Worm (Caenorhabditis elegans) whole organism, L3 larva: ENCODE results near the gene swsn-4.
A peak's percentile ranks its signal among the peaks of the same experiment; 100 is the strongest.

Experiments used
- ZK546.5 ChIP-seq: sonication (generic microtip); optimal IDR thresholded peaks from 2 replicates; lab custom pipeline; 2017; ENCODE audit warnings: missing biosample characterization, missing genetic modification characterization
- aly-2 ChIP-seq: fragments of 150-350 bp; optimal IDR thresholded peaks from 2 replicates; lab custom pipeline; 2014; ENCODE audit warnings: missing biosample characterization, missing genetic modification characterization
- ama-1 ChIP-seq: fragments of 150-350 bp; optimal IDR thresholded peaks from 2 replicates; lab custom pipeline; 2018
- ceh-16 ChIP-seq: sonication (generic microtip); optimal IDR thresholded peaks from 2 replicates; lab custom pipeline; 2017; ENCODE audit warnings: missing biosample characterization, missing genetic modification characterization
- ceh-28 ChIP-seq: fragments of 150-350 bp; optimal IDR thresholded peaks from 2 replicates; lab custom pipeline; 2014; ENCODE audit warnings: missing biosample characterization, missing genetic modification reagents, missing genetic modification characterization
- ceh-82 ChIP-seq: fragments of 150-350 bp; optimal IDR thresholded peaks from 2 replicates; lab custom pipeline; 2014; ENCODE audit warnings: missing biosample characterization, missing genetic modification characterization
- ceh-9 ChIP-seq: sonication (generic microtip); optimal IDR thresholded peaks from 2 replicates; lab custom pipeline; 2018; ENCODE audit warnings: missing biosample characterization, missing genetic modification characterization
- daf-12 ChIP-seq: fragments of 150-350 bp; optimal IDR thresholded peaks from 2 replicates; lab custom pipeline; 2014; ENCODE audit warnings: missing biosample characterization, missing genetic modification reagents, missing genetic modification characterization
- egl-27 ChIP-seq: sonication (generic microtip); optimal IDR thresholded peaks from 4 replicates; lab custom pipeline; 2017; ENCODE audit warnings: missing biosample characterization, missing genetic modification reagents, missing genetic modification characterization
- elt-1 ChIP-seq: fragments of 150-350 bp; optimal IDR thresholded peaks from 2 replicates; lab custom pipeline; 2014; ENCODE audit warnings: missing biosample characterization, missing genetic modification characterization
- elt-2 ChIP-seq: sonication (generic microtip); optimal IDR thresholded peaks from 2 replicates; lab custom pipeline; 2016; ENCODE audit warnings: missing genetic modification reagents, mild to moderate bottlenecking, missing genetic modification characterization, missing compliant biosample characterization
- elt-3 ChIP-seq, 3 experiments: fragments of 150-350 bp in 1 of 3; sonication (generic microtip) in 2 of 3; optimal IDR thresholded peaks; 2 replicates in 2 of 3; 4 replicates in 1 of 3; lab custom pipeline; 2014 to 2017; ENCODE audit warnings: missing biosample characterization in 3 of 3, missing genetic modification characterization in 3 of 3
- eor-1 ChIP-seq, 2 experiments: fragments of 150-350 bp; optimal IDR thresholded peaks; 2 replicates each; lab custom pipeline; 2014 to 2018; ENCODE audit warnings: missing biosample characterization in 2 of 2, missing genetic modification characterization in 2 of 2
- fkh-10 ChIP-seq: sonication (generic microtip); optimal IDR thresholded peaks from 2 replicates; lab custom pipeline; 2017; ENCODE audit warnings: missing biosample characterization, missing genetic modification reagents, missing genetic modification characterization
- fkh-2 ChIP-seq: fragments of 150-350 bp; optimal IDR thresholded peaks from 2 replicates; lab custom pipeline; 2014; ENCODE audit warnings: missing biosample characterization, missing genetic modification reagents, missing genetic modification characterization
- hmg-11 ChIP-seq: sonication (generic microtip); optimal IDR thresholded peaks from 2 replicates; lab custom pipeline; 2016; ENCODE audit warnings: missing genetic modification characterization, missing compliant biosample characterization
- jun-1 ChIP-seq: fragments of 150-350 bp; optimal IDR thresholded peaks from 2 replicates; lab custom pipeline; 2014; ENCODE audit warnings: missing biosample characterization, missing genetic modification reagents, missing genetic modification characterization
- lin-15B ChIP-seq: fragments of 150-350 bp; optimal IDR thresholded peaks from 2 replicates; lab custom pipeline; 2014; ENCODE audit warnings: missing biosample characterization, missing genetic modification characterization
- lin-39 ChIP-seq: fragments of 150-350 bp; optimal IDR thresholded peaks from 2 replicates; lab custom pipeline; 2018; ENCODE audit warnings: missing biosample characterization, missing genetic modification reagents, missing genetic modification characterization
- lsy-12 ChIP-seq: sonication (generic microtip); optimal IDR thresholded peaks from 2 replicates; lab custom pipeline; 2016; ENCODE audit warnings: mild to moderate bottlenecking, missing genetic modification characterization, missing compliant biosample characterization
- mdl-1 ChIP-seq: fragments of 150-350 bp; optimal IDR thresholded peaks from 2 replicates; lab custom pipeline; 2014; ENCODE audit warnings: missing biosample characterization, missing genetic modification characterization
- mml-1 ChIP-seq: fragments of 150-350 bp; sonication (generic microtip); optimal IDR thresholded peaks from 3 replicates; lab custom pipeline; 2014; ENCODE audit warnings: missing biosample characterization, missing genetic modification characterization
- nfya-1 ChIP-seq: sonication (generic microtip); optimal IDR thresholded peaks from 2 replicates; lab custom pipeline; 2017; ENCODE audit warnings: missing genetic modification characterization, mild to moderate bottlenecking, missing compliant biosample characterization, antibody characterized with exemption, moderate library complexity; ENCODE audit not compliant: insufficient read depth
- nhr-11 ChIP-seq: fragments of 150-350 bp; optimal IDR thresholded peaks from 2 replicates; lab custom pipeline; 2014; ENCODE audit warnings: missing biosample characterization, missing genetic modification characterization
- nhr-23 ChIP-seq: fragments of 150-350 bp; optimal IDR thresholded peaks from 2 replicates; lab custom pipeline; 2014; ENCODE audit warnings: missing biosample characterization, missing genetic modification reagents, missing genetic modification characterization
- nhr-25 ChIP-seq: sonication (generic microtip); optimal IDR thresholded peaks from 2 replicates; lab custom pipeline; 2017; ENCODE audit warnings: missing biosample characterization, missing genetic modification characterization
- nhr-28 ChIP-seq: fragments of 150-350 bp; optimal IDR thresholded peaks from 2 replicates; lab custom pipeline; 2014; ENCODE audit warnings: missing biosample characterization, missing genetic modification characterization
- nhr-67 ChIP-seq: fragments of 150-350 bp; optimal IDR thresholded peaks from 2 replicates; lab custom pipeline; 2014; ENCODE audit warnings: missing biosample characterization, missing genetic modification characterization
- nhr-77 ChIP-seq: fragments of 150-350 bp; optimal IDR thresholded peaks from 2 replicates; lab custom pipeline; 2014; ENCODE audit warnings: missing biosample characterization, missing genetic modification characterization
- pha-4 ChIP-seq: fragments of 150-350 bp; optimal IDR thresholded peaks from 2 replicates; lab custom pipeline; 2014; ENCODE audit warnings: missing biosample characterization, missing genetic modification reagents, missing genetic modification characterization
- pqm-1 ChIP-seq: fragments of 150-350 bp; optimal IDR thresholded peaks from 2 replicates; lab custom pipeline; 2017; ENCODE audit warnings: missing biosample characterization, missing genetic modification characterization, inconsistent platforms
- skn-1 ChIP-seq: fragments of 150-350 bp; optimal IDR thresholded peaks from 2 replicates; lab custom pipeline; 2014; ENCODE audit warnings: missing biosample characterization, missing genetic modification characterization
- snpc-4 ChIP-seq: fragments of 150-350 bp; optimal IDR thresholded peaks from 2 replicates; lab custom pipeline; 2014; ENCODE audit warnings: missing biosample characterization, missing genetic modification characterization
- unc-39 ChIP-seq: sonication (generic microtip); optimal IDR thresholded peaks from 4 replicates; lab custom pipeline; 2017; ENCODE audit warnings: missing biosample characterization, missing genetic modification characterization
- unc-62 ChIP-seq: fragments of 150-350 bp; sonication (generic microtip); optimal IDR thresholded peaks from 4 replicates; lab custom pipeline; 2014; ENCODE audit warnings: missing biosample characterization, missing genetic modification reagents, missing genetic modification characterization
- zag-1 ChIP-seq: fragments of 150-350 bp; optimal IDR thresholded peaks from 2 replicates; lab custom pipeline; 2014; ENCODE audit warnings: missing biosample characterization, missing genetic modification characterization
- ztf-11 ChIP-seq: fragments of 150-350 bp; optimal IDR thresholded peaks from 2 replicates; lab custom pipeline; 2014; ENCODE audit warnings: missing biosample characterization, missing genetic modification characterization
- ztf-4 ChIP-seq: fragments of 150-350 bp; optimal IDR thresholded peaks from 2 replicates; lab custom pipeline; 2014; ENCODE audit warnings: missing biosample characterization, missing genetic modification characterization

swsn-4 gene

ce11 chrIV:11131268-11131667, 5.4 kb downstream of the swsn-4 start, which contains the start of gene ard-1:
Gene ard-1, plus strand, starts transcription at chrIV:11131279.
- no peak for TF ChIP-seq nhr-28 (tag; lab: Kevin White, UChicago)
- no peak for TF ChIP-seq unc-62 (GFP tag; lab: Kevin White, UChicago)
- no peak for TF ChIP-seq lin-15B (tag; lab: Kevin White, UChicago)
- no peak for TF ChIP-seq ceh-28 (tag; lab: Kevin White, UChicago)
- no peak for TF ChIP-seq lin-39
- TF ChIP-seq mml-1 = no peak
- no peak for TF ChIP-seq ceh-82 (tag; lab: Kevin White, UChicago)
- no peak for TF ChIP-seq pqm-1 (tag; lab: Kevin White, UChicago)
- no peak for TF ChIP-seq daf-12 (tag; lab: Kevin White, UChicago)
- TF ChIP-seq unc-39 = no peak
- TF ChIP-seq nhr-11 (tag; lab: Kevin White, UChicago) = no peak
- no peak for TF ChIP-seq ZK546.5

- TF ChIP-seq nhr-25 (peak; percentile 14), snpc-4 (tag; lab: Kevin White, UChicago) (no peak), nhr-67 (tag; lab: Kevin White, UChicago) (no peak), elt-3 (tag; optimal IDR thresholded peaks at IDR 0.05; lab: Kevin White, UChicago) (no peak), nhr-77 (tag; lab: Kevin White, UChicago) (no peak), nhr-11 (tag; lab: Kevin White, UChicago) (no peak), daf-12 (tag; lab: Kevin White, UChicago) (no peak), ceh-9 (tag; lab: Kevin White, UChicago) (no peak), nhr-23 (tag; lab: Kevin White, UChicago) (peak; percentile 33), ceh-28 (tag; lab: Kevin White, UChicago) (no peak), lin-15B (tag; lab: Kevin White, UChicago) (peak; percentile 28), skn-1 (tag; lab: Kevin White, UChicago) (no peak), ztf-4 (tag; lab: Kevin White, UChicago) (no peak), elt-2 (no peak), egl-27 (tag; lab: Kevin White, UChicago) (no peak), ceh-16 (tag; lab: Kevin White, UChicago) (no peak), lsy-12 (tag; lab: Kevin White, UChicago) (no peak), pha-4 (peak; percentile 73), nhr-28 (tag; lab: Kevin White, UChicago) (no peak), nfya-1 (peak; percentile 62), zag-1 (no peak)
- TF ChIP-seq, all 47 proteins: peak for 5
These were observed 16.7 kb downstream of the swsn-4 start, which contains the start of gene skih-2 for ce11 chrIV:11142314-11143227. Gene skih-2, minus strand, starts transcription at chrIV:11142364.

- TF ChIP-seq hmg-11 (no peak), ceh-28 (tag; lab: Kevin White, UChicago) (no peak), lin-39 (no peak), nhr-23 (tag; lab: Kevin White, UChicago) (no peak), zag-1 (no peak)
These were observed 17.3 kb downstream of the swsn-4 start, which contains the start of gene F01G4.4 for ce11 chrIV:11143228-11143444. Gene F01G4.4, plus strand, starts transcription at chrIV:11143345.

ce11 chrIV:11145929-11146339, 20.1 kb downstream of the swsn-4 start:
- no peak for TF ChIP-seq elt-1 (tag; lab: Kevin White, UChicago)
- no peak for TF ChIP-seq ama-1 (lab: Kevin White, UChicago)
- no peak for TF ChIP-seq lin-15B (tag; lab: Kevin White, UChicago)
- no peak for TF ChIP-seq jun-1 (tag; lab: Kevin White, UChicago)
- no peak for TF ChIP-seq fkh-2 (tag; lab: Kevin White, UChicago)
- no peak for TF ChIP-seq ztf-11
- TF ChIP-seq mml-1 = no peak
- no peak for TF ChIP-seq ceh-16 (tag; lab: Kevin White, UChicago)
- no peak for TF ChIP-seq unc-39
- TF ChIP-seq nhr-67 (tag; lab: Kevin White, UChicago) = no peak

- TF ChIP-seq lin-15B (tag; lab: Kevin White, UChicago) (no peak), ztf-11 (no peak), pqm-1 (tag; lab: Kevin White, UChicago) (no peak), nfya-1 (no peak), ceh-16 (tag; lab: Kevin White, UChicago) (no peak), eor-1 (tag; optimal IDR thresholded peaks at IDR 0.05; lab: Kevin White, UChicago) (no peak), pha-4 (no peak), fkh-2 (tag; lab: Kevin White, UChicago) (no peak), aly-2 (tag; lab: Kevin White, UChicago) (no peak), fkh-10 (GFP tag; lab: Kevin White, UChicago) (no peak), nhr-77 (tag; lab: Kevin White, UChicago) (no peak), elt-2 (no peak), mdl-1 (tag; lab: Kevin White, UChicago) (no peak), nhr-67 (tag; lab: Kevin White, UChicago) (no peak), nhr-28 (tag; lab: Kevin White, UChicago) (no peak), unc-39 (no peak), lsy-12 (tag; lab: Kevin White, UChicago) (no peak), snpc-4 (tag; lab: Kevin White, UChicago) (no peak)
- TF ChIP-seq, all 47 proteins: peak for 0
These were observed 20.7 kb downstream of the swsn-4 start for ce11 chrIV:11146492-11146891.
